Worm (Caenorhabditis elegans) whole organism, midembryonic: Measurements from ENCODE around the gene srt-17.

ENCODE experiments used
- T22C8.4 ChIP-seq: fragments of 200-800 bp; sonication (Bioruptor generic); IDR thresholded peaks from 2 replicates; pipeline ENCODE4 v1.3.6; 2022; ENCODE audit warnings: missing genetic modification characterization, missing compliant biosample characterization
- cog-1 ChIP-seq: sonication (generic microtip); optimal IDR thresholded peaks from 2 replicates; lab custom pipeline; 2016; ENCODE audit warnings: missing genetic modification characterization, missing compliant biosample characterization
- flt-1 ChIP-seq: fragments of 200-800 bp; sonication (Bioruptor generic); IDR thresholded peaks from 2 replicates; pipeline ENCODE4 v1.3.6; 2022; ENCODE audit warnings: missing genetic modification characterization, missing compliant biosample characterization
- klf-2 ChIP-seq: fragments of 200-800 bp; sonication (Bioruptor generic); conservative IDR thresholded peaks from 2 replicates; pipeline ENCODE4 v1.3.6; 2022; ENCODE audit warnings: missing genetic modification reagents, missing genetic modification characterization, missing compliant biosample characterization
- med-1 ChIP-seq: sonication (generic microtip); optimal IDR thresholded peaks from 2 replicates; lab custom pipeline; 2017; ENCODE audit warnings: missing genetic modification characterization, mild to moderate bottlenecking, missing compliant biosample characterization, antibody characterized with exemption, missing genetic modification reagents; ENCODE audit not compliant: insufficient read depth
- ref-1 ChIP-seq: fragments of 200-800 bp; sonication (Bioruptor generic); conservative IDR thresholded peaks from 2 replicates; pipeline ENCODE4 v1.3.6; 2022; ENCODE audit warnings: missing genetic modification reagents, missing genetic modification characterization, missing compliant biosample characterization
- tab-1 ChIP-seq: fragments of 200-800 bp; sonication (Bioruptor generic); IDR thresholded peaks from 2 replicates; pipeline ENCODE4 v1.3.6; 2022; ENCODE audit warnings: missing genetic modification characterization, missing compliant biosample characterization
- ztf-23 ChIP-seq: fragments of 200-800 bp; sonication (Bioruptor generic); IDR thresholded peaks from 2 replicates; pipeline ENCODE4 v1.3.6; 2022; ENCODE audit warnings: missing genetic modification reagents, missing genetic modification characterization, missing compliant biosample characterization
- ztf-29 ChIP-seq: fragments of 200-800 bp; sonication (Bioruptor generic); IDR thresholded peaks from 2 replicates; pipeline ENCODE4 v1.3.6; 2022; ENCODE audit warnings: missing genetic modification reagents, missing genetic modification characterization, missing compliant biosample characterization

The srt-17 gene

DNA sequence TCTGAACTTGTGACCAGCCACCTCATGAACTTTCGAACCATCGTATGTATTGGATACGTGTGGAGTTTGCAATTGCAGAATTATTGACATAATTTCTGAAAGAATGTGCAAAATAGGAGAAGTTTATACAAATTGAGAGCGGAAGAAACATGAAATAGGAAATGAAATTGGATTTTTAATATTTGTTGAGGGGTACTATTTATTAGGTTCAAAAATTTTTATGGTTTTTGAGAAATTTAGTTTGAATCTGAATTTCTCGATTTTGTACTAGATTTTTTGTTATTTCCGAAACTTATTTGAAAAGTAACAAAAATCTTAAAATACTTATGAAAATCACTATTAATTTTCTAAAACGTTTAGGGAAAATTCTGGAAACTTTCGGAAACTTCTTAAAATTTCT lies 3.7 kb upstream of the srt-17 start, which contains the start of gene F48G7.9:
F48G7.9 (minus strand) TSS at position 101 of the 400 bp plus-strand sequence.
- TF ChIP-seq tab-1 (no peak), flt-1 (GFP tag; lab: Robert Waterston, UW) (no peak), med-1 (no peak), cog-1 (tag; lab: Kevin White, UChicago) (no peak), ref-1 (no peak), ztf-29 (GFP tag; lab: Robert Waterston, UW) (no peak), T22C8.4 (GFP tag; lab: Robert Waterston, UW) (no peak), ztf-23 (GFP tag; lab: Robert Waterston, UW) (no peak), klf-2 (GFP tag; lab: Robert Waterston, UW) (no peak)

ce11 chrV:627585-627984 lies 2.8 kb upstream of the srt-17 start, which contains the start of gene F48G7.8:
TSS of gene F48G7.8 (minus strand) at chrV:627685.
- TF ChIP-seq cog-1 (tag; lab: Kevin White, UChicago), result no peak
- no peak for TF ChIP-seq ref-1
- TF ChIP-seq med-1, result no peak
- no peak for TF ChIP-seq ztf-23 (GFP tag; lab: Robert Waterston, UW)

ce11 chrV:626321-626720 lies 1.5 kb upstream of the srt-17 start, which contains the start of gene F48G7.7:
TSS of gene F48G7.7 (minus strand) at chrV:626421.
- no peak for TF ChIP-seq flt-1 (GFP tag; lab: Robert Waterston, UW)
- TF ChIP-seq ref-1, result no peak
- TF ChIP-seq tab-1, result no peak
- no peak for TF ChIP-seq klf-2 (GFP tag; lab: Robert Waterston, UW)
- no peak for TF ChIP-seq T22C8.4 (GFP tag; lab: Robert Waterston, UW)
- TF ChIP-seq cog-1 (tag; lab: Kevin White, UChicago), result no peak
- TF ChIP-seq ztf-29 (GFP tag; lab: Robert Waterston, UW), result no peak

- no peak for TF ChIP-seq T22C8.4 (GFP tag; lab: Robert Waterston, UW)
These were observed 1.9 kb downstream of the srt-17 start, which contains the start of gene F48G7.5 for ce11 chrV:622902-623301. TSS of gene F48G7.5 (minus strand) at chrV:622935.

- TF ChIP-seq ztf-23 (GFP tag; lab: Robert Waterston, UW) (no peak), ztf-29 (GFP tag; lab: Robert Waterston, UW) (no peak), ref-1 (no peak), T22C8.4 (GFP tag; lab: Robert Waterston, UW) (no peak), cog-1 (tag; lab: Kevin White, UChicago) (no peak), tab-1 (no peak), klf-2 (GFP tag; lab: Robert Waterston, UW) (no peak), flt-1 (GFP tag; lab: Robert Waterston, UW) (no peak), med-1 (no peak)
These were observed 3.8 kb downstream of the srt-17 start for ce11 chrV:620987-621386.

- TF ChIP-seq cog-1 (tag; lab: Kevin White, UChicago) (peak; percentile 24), med-1 (no peak), ztf-23 (GFP tag; lab: Robert Waterston, UW) (no peak), tab-1 (no peak), klf-2 (GFP tag; lab: Robert Waterston, UW) (no peak)
These were observed 5.8 kb downstream of the srt-17 start, which contains the start of gene F48G7.4 for ce11 chrV:619054-619453. TSS of gene F48G7.4 (plus strand) at chrV:619453.

DNA sequence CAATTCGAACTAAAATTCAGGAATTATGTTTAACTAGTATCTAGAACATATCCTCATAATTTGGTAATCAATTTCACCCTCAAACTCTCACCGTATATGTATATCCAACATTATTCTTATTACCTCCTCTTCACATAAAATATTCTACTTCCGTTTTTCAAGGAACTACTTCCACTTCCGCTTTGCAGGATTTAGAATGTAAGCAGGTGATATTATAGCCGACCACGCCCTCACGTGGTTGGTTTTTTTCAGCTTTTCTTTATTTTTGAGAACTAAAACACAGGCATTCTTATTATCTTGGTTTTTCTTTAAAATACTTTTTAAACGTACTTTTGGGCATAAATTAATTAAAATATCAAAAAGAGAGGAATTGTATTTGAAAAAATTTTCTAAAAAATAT lies 6.9 kb downstream of the srt-17 start:
- TF ChIP-seq flt-1 (GFP tag; lab: Robert Waterston, UW) (no peak), ztf-29 (GFP tag; lab: Robert Waterston, UW) (no peak), T22C8.4 (GFP tag; lab: Robert Waterston, UW) (no peak), tab-1 (no peak), klf-2 (GFP tag; lab: Robert Waterston, UW) (no peak), ref-1 (no peak), cog-1 (tag; lab: Kevin White, UChicago) (no peak), med-1 (no peak), ztf-23 (GFP tag; lab: Robert Waterston, UW) (no peak)

- no peak for TF ChIP-seq klf-2 (GFP tag; lab: Robert Waterston, UW)
- TF ChIP-seq med-1, result no peak
- TF ChIP-seq flt-1 (GFP tag; lab: Robert Waterston, UW), result no peak
- no peak for TF ChIP-seq tab-1
- TF ChIP-seq T22C8.4 (GFP tag; lab: Robert Waterston, UW), result no peak
- no peak for TF ChIP-seq ztf-29 (GFP tag; lab: Robert Waterston, UW)
- TF ChIP-seq cog-1 (tag; lab: Kevin White, UChicago), result no peak
- TF ChIP-seq ref-1, result no peak
- no peak for TF ChIP-seq ztf-23 (GFP tag; lab: Robert Waterston, UW)
These were observed 9.5 kb downstream of the srt-17 start, which contains the start of gene F48G7.13 for ce11 chrV:615275-615674. TSS of gene F48G7.13 (plus strand) at chrV:615575.

- TF ChIP-seq klf-2 (GFP tag; lab: Robert Waterston, UW) (no peak), cog-1 (tag; lab: Kevin White, UChicago) (no peak), ztf-23 (GFP tag; lab: Robert Waterston, UW) (no peak), ztf-29 (GFP tag; lab: Robert Waterston, UW) (no peak), med-1 (no peak), flt-1 (GFP tag; lab: Robert Waterston, UW) (no peak), tab-1 (no peak), ref-1 (no peak), T22C8.4 (GFP tag; lab: Robert Waterston, UW) (no peak)
These were observed 14.6 kb downstream of the srt-17 start, which contains the start of gene nhr-90 for ce11 chrV:610217-610616. TSS of gene nhr-90 (plus strand) at chrV:610512.

DNA sequence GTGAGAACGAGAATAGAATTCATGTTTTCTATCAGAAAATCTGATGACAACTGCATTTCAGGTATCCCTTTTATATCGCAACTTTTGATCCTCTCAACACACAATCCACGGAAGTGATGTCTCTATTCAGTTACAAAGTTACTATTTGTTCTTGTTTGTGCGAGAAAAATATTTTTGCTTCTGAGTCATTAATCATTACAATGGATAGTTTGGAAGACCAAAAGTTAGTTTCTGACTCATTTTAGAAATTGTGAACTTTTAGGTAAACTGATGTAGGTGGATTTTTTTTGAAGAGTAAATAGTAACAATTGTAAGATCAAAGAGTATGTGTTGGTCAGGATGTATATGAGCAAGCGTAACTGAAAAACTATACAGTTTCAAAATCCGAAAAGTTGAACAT lies 15.2 kb downstream of the srt-17 start, which contains the start of gene srlf-36:
srlf-36 (minus strand) TSS at position 101 of the 400 bp plus-strand sequence.
- no peak for TF ChIP-seq ztf-29 (GFP tag; lab: Robert Waterston, UW)
- no peak for TF ChIP-seq med-1
- no peak for TF ChIP-seq klf-2 (GFP tag; lab: Robert Waterston, UW)
- no peak for TF ChIP-seq flt-1 (GFP tag; lab: Robert Waterston, UW)
- no peak for TF ChIP-seq T22C8.4 (GFP tag; lab: Robert Waterston, UW)
- TF ChIP-seq tab-1, result no peak
- no peak for TF ChIP-seq ref-1
- no peak for TF ChIP-seq ztf-23 (GFP tag; lab: Robert Waterston, UW)
- TF ChIP-seq cog-1 (tag; lab: Kevin White, UChicago), result no peak
